Fruit fly (Drosophila melanogaster) whole organism, pupa: ENCODE results near the gene Elo68alpha.

Experiments
- EcR ChIP-seq: fragments of 200-800 bp; sonication (Bioruptor generic); optimal IDR thresholded peaks from 3 replicates; lab custom pipeline; 2019; ENCODE audit warnings: missing biosample characterization, missing genetic modification characterization, mild to moderate bottlenecking, moderate library complexity, missing genetic modification reagents
- Pif1A ChIP-seq: fragments of 200-800 bp; sonication (Bioruptor generic); optimal IDR thresholded peaks from 3 replicates; lab custom pipeline; 2016; ENCODE audit warnings: missing biosample characterization, missing genetic modification characterization
- rn ChIP-seq: fragments of 200-800 bp; sonication (Bioruptor generic); IDR thresholded peaks from 2 replicates; pipeline ENCODE4 v1.3.6; 2022; ENCODE audit warnings: missing biosample characterization, missing genetic modification characterization

DNA sequence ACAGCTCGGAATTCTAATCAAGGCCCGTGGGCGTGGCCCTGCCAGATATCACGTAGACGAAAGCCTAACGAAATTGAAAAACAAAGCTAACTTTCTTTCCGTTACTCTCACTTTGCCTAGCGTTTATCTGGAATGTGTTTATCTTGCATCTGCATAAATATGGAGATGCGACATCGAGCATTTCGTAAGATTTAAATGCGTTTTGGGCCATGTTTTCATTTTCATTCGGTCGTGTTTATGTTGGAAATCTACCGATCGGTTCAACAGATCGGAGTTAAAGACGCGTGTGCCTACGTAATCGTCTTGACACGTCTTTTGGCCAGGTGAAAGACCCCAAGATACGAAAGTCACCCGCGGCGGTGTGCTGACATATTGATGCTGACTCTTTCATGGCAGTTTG is 44.8 kb upstream of the Elo68alpha start:
- TF ChIP-seq Pif1A (GFP tag; lab: Kevin White, UChicago) (no peak), EcR (no peak), rn (no peak)
